Fruit fly (Drosophila melanogaster) whole organism, embryonic: ENCODE measurements around the gene CheA75a.

Source experiments
- CG10147 ChIP-seq: fragments of 200-800 bp; sonication (Bioruptor generic); optimal IDR thresholded peaks from 2 replicates; lab custom pipeline; 2019; ENCODE audit warnings: missing biosample characterization, mild to moderate bottlenecking, missing genetic modification characterization, moderate library complexity
- CG10267 ChIP-seq: fragments of 200-800 bp; sonication (Bioruptor generic); optimal IDR thresholded peaks from 2 replicates; lab custom pipeline; 2018; ENCODE audit warnings: missing biosample characterization, mild to moderate bottlenecking, missing genetic modification characterization, moderate library complexity
- CG10979 ChIP-seq: fragments of 200-800 bp; sonication (Bioruptor generic); optimal IDR thresholded peaks from 2 replicates; lab custom pipeline; 2018; ENCODE audit warnings: missing biosample characterization, mild to moderate bottlenecking, missing genetic modification characterization, moderate library complexity
- CG11398 ChIP-seq: fragments of 200-800 bp; sonication (Bioruptor generic); optimal IDR thresholded peaks from 2 replicates; lab custom pipeline; 2016; ENCODE audit warnings: missing biosample characterization, missing genetic modification characterization
- CG11504 ChIP-seq: fragments of 200-800 bp; sonication (Bioruptor generic); optimal IDR thresholded peaks from 3 replicates; lab custom pipeline; 2019; ENCODE audit warnings: missing biosample characterization, mild to moderate bottlenecking, missing genetic modification characterization, moderate library complexity
- CG13624 ChIP-seq: fragments of 200-800 bp; sonication (Bioruptor generic); optimal IDR thresholded peaks from 2 replicates; lab custom pipeline; 2016; ENCODE audit warnings: missing biosample characterization, missing genetic modification characterization
- CG16813 ChIP-seq: fragments of 200-800 bp; sonication (Bioruptor generic); IDR thresholded peaks from 3 replicates; pipeline ENCODE4 v1.3.6; 2022; ENCODE audit warnings: missing biosample characterization, missing genetic modification characterization; ENCODE audit not compliant: partially characterized antibody
- CG17328 ChIP-seq: fragments of 200-800 bp; sonication (Bioruptor generic); IDR thresholded peaks from 2 replicates; pipeline ENCODE4 v1.3.6; 2022; ENCODE audit warnings: missing biosample characterization, missing genetic modification characterization
- CG18262 ChIP-seq: fragments of 200-800 bp; optimal IDR thresholded peaks from 3 replicates; lab custom pipeline; 2019; ENCODE audit warnings: missing biosample characterization, mild to moderate bottlenecking, missing genetic modification characterization, moderate library complexity
- CG2889 ChIP-seq: fragments of 200-800 bp; sonication (Bioruptor generic); IDR thresholded peaks from 3 replicates; pipeline ENCODE4 v1.3.6; 2022; ENCODE audit warnings: missing biosample characterization, missing genetic modification characterization
- CG3407 ChIP-seq: fragments of 200-800 bp; sonication (Bioruptor generic); optimal IDR thresholded peaks from 2 replicates; lab custom pipeline; 2018; ENCODE audit warnings: missing biosample characterization, mild to moderate bottlenecking, missing genetic modification characterization
- CG4328 ChIP-seq: fragments of 200-800 bp; sonication (Bioruptor generic); optimal IDR thresholded peaks from 3 replicates; lab custom pipeline; 2017; ENCODE audit warnings: missing biosample characterization, missing genetic modification reagents, missing genetic modification characterization
- CG4360 ChIP-seq: fragments of 200-800 bp; sonication (Bioruptor generic); IDR thresholded peaks from 2 replicates; pipeline ENCODE4 v1.3.6; 2022; ENCODE audit warnings: missing biosample characterization, missing genetic modification characterization
- CG5245 ChIP-seq: fragments of 200-800 bp; sonication (Bioruptor generic); optimal IDR thresholded peaks from 3 replicates; lab custom pipeline; 2016; ENCODE audit warnings: missing biosample characterization, missing genetic modification characterization
- CG6689 ChIP-seq: fragments of 200-800 bp; sonication (Bioruptor generic); IDR thresholded peaks from 2 replicates; pipeline ENCODE4 v1.3.6; 2022; ENCODE audit warnings: missing biosample characterization, missing genetic modification characterization
- CG7556 ChIP-seq: fragments of 200-800 bp; sonication (Bioruptor generic); optimal IDR thresholded peaks from 2 replicates; lab custom pipeline; 2017; ENCODE audit warnings: missing biosample characterization, mild to moderate bottlenecking, missing genetic modification characterization
- CG7839 ChIP-seq: fragments of 200-800 bp; sonication (Bioruptor generic); optimal IDR thresholded peaks from 3 replicates; lab custom pipeline; 2018; ENCODE audit warnings: missing biosample characterization, mild to moderate bottlenecking, missing genetic modification characterization, moderate library complexity
- CG8359 ChIP-seq: fragments of 200-800 bp; sonication (Bioruptor generic); optimal IDR thresholded peaks from 2 replicates; lab custom pipeline; 2017; ENCODE audit warnings: missing biosample characterization, mild to moderate bottlenecking, missing genetic modification characterization, borderline replicate concordance
- Ets65A ChIP-seq: fragments of 200-800 bp; sonication (Bioruptor generic); peaks from one replicate; lab custom pipeline; 2016; ENCODE audit warnings: missing biosample characterization, missing genetic modification characterization
- HHEX ChIP-seq: fragments of 200-800 bp; sonication (Bioruptor generic); optimal IDR thresholded peaks from 3 replicates; lab custom pipeline; 2017; ENCODE audit warnings: missing biosample characterization, mild to moderate bottlenecking, missing genetic modification characterization, missing genetic modification reagents
- HLH3B ChIP-seq: fragments of 200-800 bp; sonication (Bioruptor generic); IDR thresholded peaks from 2 replicates; pipeline ENCODE4 v1.3.6; 2022; ENCODE audit warnings: missing biosample characterization, missing genetic modification characterization
- Hey ChIP-seq: fragments of 200-800 bp; sonication (Bioruptor generic); optimal IDR thresholded peaks from 3 replicates; lab custom pipeline; 2018; ENCODE audit warnings: missing biosample characterization, mild to moderate bottlenecking, missing genetic modification characterization
- Lim3 ChIP-seq: fragments of 200-800 bp; sonication (Bioruptor generic); IDR thresholded peaks from 2 replicates; pipeline ENCODE4 v1.3.6; 2022; ENCODE audit warnings: missing biosample characterization, missing genetic modification characterization
- Mrtf ChIP-seq: fragments of 200-800 bp; sonication (Bioruptor generic); IDR thresholded peaks from 3 replicates; pipeline ENCODE4 v1.3.6; 2022; ENCODE audit warnings: missing biosample characterization, missing genetic modification characterization
- NC2α ChIP-seq: fragments of 200-800 bp; sonication (Bioruptor generic); optimal IDR thresholded peaks from 2 replicates; lab custom pipeline; 2016; ENCODE audit warnings: missing biosample characterization, missing genetic modification characterization
- Oli ChIP-seq: fragments of 200-800 bp; sonication (Bioruptor generic); optimal IDR thresholded peaks from 2 replicates; lab custom pipeline; 2018; ENCODE audit warnings: missing biosample characterization, mild to moderate bottlenecking, missing genetic modification characterization, moderate library complexity
- Sox102F ChIP-seq: fragments of 200-800 bp; sonication (Bioruptor generic); optimal IDR thresholded peaks from 2 replicates; lab custom pipeline; 2018; ENCODE audit warnings: missing biosample characterization, mild to moderate bottlenecking, missing genetic modification characterization, moderate library complexity
- Sry-β ChIP-seq: fragments of 200-800 bp; sonication (Bioruptor generic); optimal IDR thresholded peaks from 2 replicates; lab custom pipeline; 2018; ENCODE audit warnings: missing biosample characterization, mild to moderate bottlenecking, missing genetic modification characterization, moderate library complexity
- Vsx1 ChIP-seq: fragments of 200-800 bp; sonication (Bioruptor generic); optimal IDR thresholded peaks from 2 replicates; lab custom pipeline; 2017; ENCODE audit warnings: missing biosample characterization, mild to moderate bottlenecking, missing genetic modification characterization, missing genetic modification reagents
- amos ChIP-seq: fragments of 200-800 bp; sonication (Bioruptor generic); IDR thresholded peaks from 2 replicates; pipeline ENCODE4 v1.3.6; 2022; ENCODE audit warnings: missing biosample characterization, missing genetic modification characterization; ENCODE audit not compliant: partially characterized antibody
- chinmo ChIP-seq: fragments of 200-800 bp; sonication (Bioruptor generic); IDR thresholded peaks from 4 replicates; pipeline ENCODE4 v1.3.6; 2022; ENCODE audit warnings: missing biosample characterization, missing genetic modification characterization; ENCODE audit not compliant: partially characterized antibody
- dan ChIP-seq: fragments of 200-800 bp; sonication (Bioruptor generic); IDR thresholded peaks from 2 replicates; pipeline ENCODE4 v1.3.6; 2022; ENCODE audit warnings: missing biosample characterization, missing genetic modification characterization
- fru ChIP-seq: fragments of >200 bp; optimal IDR thresholded peaks from 2 replicates; lab custom pipeline; 2017
- fu2 ChIP-seq: fragments of 200-800 bp; sonication (Bioruptor generic); optimal IDR thresholded peaks from 2 replicates; lab custom pipeline; 2016; ENCODE audit warnings: missing biosample characterization, missing genetic modification characterization
- gcm ChIP-seq: fragments of 200-800 bp; sonication (Bioruptor generic); optimal IDR thresholded peaks from 2 replicates; lab custom pipeline; 2019; ENCODE audit warnings: missing biosample characterization, mild to moderate bottlenecking, missing genetic modification characterization, moderate library complexity
- gsb ChIP-seq: fragments of 200-800 bp; sonication (Bioruptor generic); IDR thresholded peaks from 2 replicates; pipeline ENCODE4 v1.3.6; 2022; ENCODE audit warnings: missing biosample characterization, missing genetic modification characterization
- gsb-n ChIP-seq: fragments of 200-800 bp; sonication (Bioruptor generic); optimal IDR thresholded peaks from 3 replicates; lab custom pipeline; 2018; ENCODE audit warnings: missing biosample characterization, mild to moderate bottlenecking, missing genetic modification characterization
- lab ChIP-seq: fragments of 200-800 bp; sonication (Bioruptor generic); optimal IDR thresholded peaks from 3 replicates; lab custom pipeline; 2017; ENCODE audit warnings: missing biosample characterization, missing genetic modification characterization, mild to moderate bottlenecking, moderate library complexity, missing genetic modification reagents
- luna ChIP-seq: fragments of 200-800 bp; sonication (Bioruptor generic); optimal IDR thresholded peaks from 2 replicates; lab custom pipeline; 2016; ENCODE audit warnings: missing biosample characterization, missing genetic modification characterization
- pita ChIP-seq: fragments of 200-800 bp; sonication (Bioruptor generic); optimal IDR thresholded peaks from 2 replicates; lab custom pipeline; 2017; ENCODE audit warnings: missing biosample characterization, mild to moderate bottlenecking, missing genetic modification characterization
- prd ChIP-seq, 3 experiments: fragments of >200 bp in 2 of 3; fragments of 200-800 bp in 1 of 3; sonication (Bioruptor generic) in 1 of 3; optimal IDR thresholded peaks in 2 of 3; IDR thresholded peaks in 1 of 3; 2 replicates in 2 of 3; 3 replicates in 1 of 3; pipeline versions ENCODE4 v1.3.6 to Lab custom; 2017 to 2022; ENCODE audit warnings: missing biosample characterization in 1 of 3, missing genetic modification characterization in 1 of 3
- ranshi ChIP-seq: fragments of 200-800 bp; sonication (Bioruptor generic); IDR thresholded peaks from 2 replicates; pipeline ENCODE4 v1.3.6; 2022; ENCODE audit warnings: missing biosample characterization, missing genetic modification characterization
- sens ChIP-seq: fragments of 200-800 bp; sonication (Bioruptor generic); peaks from one replicate; lab custom pipeline; 2016; ENCODE audit warnings: missing biosample characterization, missing genetic modification characterization
- seq ChIP-seq: fragments of 200-800 bp; sonication (Bioruptor generic); IDR thresholded peaks from 2 replicates; pipeline ENCODE4 v1.3.6; 2022; ENCODE audit warnings: missing biosample characterization, missing genetic modification characterization
- sisA ChIP-seq: fragments of 200-800 bp; sonication (Bioruptor generic); IDR thresholded peaks from 2 replicates; pipeline ENCODE4 v1.3.6; 2022; ENCODE audit warnings: missing biosample characterization, missing genetic modification characterization
- sob ChIP-seq: fragments of 200-800 bp; sonication (Bioruptor generic); IDR thresholded peaks from 2 replicates; pipeline ENCODE4 v1.3.6; 2022; ENCODE audit warnings: missing biosample characterization, missing genetic modification characterization
- tgo ChIP-seq: fragments of 200-800 bp; sonication (Bioruptor generic); IDR thresholded peaks from 3 replicates; pipeline ENCODE4 v1.3.6; 2022; ENCODE audit warnings: missing biosample characterization, missing genetic modification characterization
- tin ChIP-seq: fragments of 200-800 bp; sonication (Bioruptor generic); optimal IDR thresholded peaks from 3 replicates; lab custom pipeline; 2016; ENCODE audit warnings: missing biosample characterization, missing genetic modification characterization
- z ChIP-seq: fragments of 200-800 bp; sonication (Bioruptor generic); IDR thresholded peaks from 3 replicates; pipeline ENCODE4 v1.3.6; 2022; ENCODE audit warnings: missing biosample characterization, missing genetic modification characterization

CheA75a gene

DNA sequence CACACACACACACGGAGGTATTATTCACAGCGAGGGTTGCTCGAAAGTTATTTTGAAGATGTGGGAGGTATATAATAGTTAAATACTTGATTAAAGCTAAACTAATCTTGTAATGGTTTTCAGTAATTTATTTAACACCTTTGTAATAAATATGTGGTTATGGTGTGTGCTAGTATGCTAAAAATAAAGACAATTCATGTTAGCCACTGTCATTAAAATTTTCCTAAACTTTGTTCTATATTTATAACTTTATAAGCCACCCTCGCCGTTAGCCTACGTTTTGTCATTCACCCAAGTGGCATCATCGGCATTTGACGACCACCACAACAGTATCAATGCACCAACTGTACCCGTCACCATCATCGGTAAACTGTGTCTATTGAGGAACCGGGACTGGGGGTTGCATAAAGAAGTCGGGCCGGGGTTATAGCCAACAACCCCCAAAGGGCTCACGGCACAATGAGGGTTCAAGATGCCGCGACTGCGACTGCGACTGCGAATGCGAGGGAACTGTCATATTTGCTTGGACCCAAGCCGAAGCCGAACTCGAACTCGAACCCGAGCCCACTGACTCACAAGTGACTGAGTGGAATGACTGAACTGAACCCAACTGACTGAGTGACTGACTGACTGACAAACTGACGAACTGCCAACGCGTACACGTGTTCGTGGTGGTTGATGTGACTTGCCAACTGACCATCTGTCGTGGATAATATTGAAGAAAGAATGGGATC lies 20.6 kb downstream of the CheA75a start (continued):
- TF ChIP-seq gsb-n (tag; lab: Kevin White, UChicago) (peak; percentile 30), CG16813 (peak; percentile 31; the same call in 1 of the 3 replicates), Hey (tag; lab: Kevin White, UChicago) (peak; percentile 62), Sox102F (GFP tag; lab: Kevin White, UChicago) (peak; percentile 41), CG10979 (tag; lab: Kevin White, UChicago) (peak; percentile 61), CG17328 (GFP tag; lab: Robert Waterston, UW) (peak; percentile 59; the same call in 1 of the 2 replicates), Vsx1 (GFP tag; lab: Kevin White, UChicago) (no peak), z (GFP tag; lab: Robert Waterston, UW) (peak; percentile 88), sob (GFP tag; lab: Robert Waterston, UW) (peak; percentile 44; the same call in 1 of the 2 replicates), tgo (GFP tag; lab: Robert Waterston, UW) (0 out of 3 replicates have a peak, but pooled peaks have one; percentile 22), luna (GFP tag; lab: Kevin White, UChicago) (no peak), amos (GFP tag; lab: Robert Waterston, UW) (no peak), CG4360 (GFP tag; lab: Robert Waterston, UW) (no peak), prd (optimal IDR thresholded peaks at IDR 0.05; lab: Kevin White, UChicago) (no peak), prd (GFP tag; IDR thresholded peaks at IDR 0.05; lab: Robert Waterston, UW) (peak; percentile 54; the same call in 2 of the 3 replicates), CG5245 (no peak), HHEX (peak; percentile 4), CG7839 (tag; lab: Kevin White, UChicago) (peak; percentile 66), tin (peak; percentile 32), ranshi (GFP tag; lab: Robert Waterston, UW) (no peak), gsb (no peak), pita (no peak), CG10147 (GFP tag; lab: Kevin White, UChicago) (peak; percentile 13), CG8359 (GFP tag; lab: Kevin White, UChicago) (no peak), gcm (GFP tag; lab: Kevin White, UChicago) (peak; percentile 37), Ets65A (no peak), CG6689 (GFP tag; lab: Robert Waterston, UW) (peak; percentile 70), lab (GFP tag; lab: Kevin White, UChicago) (peak; percentile 28), chinmo (GFP tag; lab: Robert Waterston, UW) (0 out of 4 replicates have a peak, but pooled peaks have one; percentile 59), CG11398 (GFP tag; lab: Kevin White, UChicago) (no peak), CG18262 (tag; lab: Kevin White, UChicago) (peak; percentile 81), dan (no peak), sisA (GFP tag; lab: Robert Waterston, UW) (no peak; the same call in 1 of the 2 replicates), NC2α (GFP tag; lab: Kevin White, UChicago) (no peak), CG4328 (GFP tag; lab: Kevin White, UChicago) (peak; percentile 1), Mrtf (GFP tag; lab: Robert Waterston, UW) (0 out of 3 replicates have a peak, but pooled peaks have one; percentile 43), sens (GFP tag; lab: Kevin White, UChicago) (peak; percentile 94), seq (GFP tag; lab: Robert Waterston, UW) (0 out of 2 replicates have a peak, but pooled peaks have one; percentile 17), CG2889 (GFP tag; lab: Robert Waterston, UW) (no peak), CG10267 (tag; lab: Kevin White, UChicago) (peak; percentile 63), Oli (tag; lab: Kevin White, UChicago) (peak; percentile 45), fru (lab: Kevin White, UChicago) (no peak), CG11504 (peak; percentile 68), CG13624 (GFP tag; lab: Kevin White, UChicago) (no peak), HLH3B (GFP tag; lab: Robert Waterston, UW) (no peak), fu2 (GFP tag; lab: Kevin White, UChicago) (no peak), CG7556 (GFP tag; lab: Kevin White, UChicago) (peak; percentile 59), CG3407 (peak; percentile 8), Lim3 (GFP tag; lab: Robert Waterston, UW) (no peak), Sry-β (GFP tag; lab: Kevin White, UChicago) (no peak)
